Worm (Caenorhabditis elegans): Measurements from ENCODE around the gene sdz-36.

The sdz-36 gene

DNA sequence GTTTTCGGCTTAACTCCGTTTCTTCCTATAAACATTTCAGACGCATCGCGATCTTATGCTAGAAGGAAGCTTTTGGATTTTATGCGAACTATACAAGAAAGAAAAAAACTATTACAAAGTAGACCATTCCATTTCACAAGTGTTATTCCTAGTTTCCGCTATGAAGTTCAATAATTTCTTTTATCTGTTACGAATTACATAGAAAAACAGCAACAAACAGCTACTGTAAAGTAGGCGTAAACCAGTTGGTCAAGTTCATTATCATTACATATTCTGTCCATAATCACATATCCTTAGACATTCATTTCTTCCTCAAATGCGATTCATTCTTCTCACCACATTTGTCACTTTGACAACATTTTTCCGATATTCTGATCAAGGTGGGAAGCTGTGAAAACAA, 47.5 kb downstream of the sdz-36 start, which contains the start of gene C28D4.10:
TSS of gene C28D4.10 (plus strand) at position 301 of the 400 bp plus-strand sequence.
- TF ChIP-seq attf-4 (tag; optimal IDR thresholded peaks at IDR 0.05) (no peak), zip-11 (GFP tag; IDR thresholded peaks at IDR 0.05) (no peak), lin-39 (tag; optimal IDR thresholded peaks at IDR 0.05) (no peak), fkh-10 (GFP tag; optimal IDR thresholded peaks at IDR 0.05) (no peak), daf-12 (tag; optimal IDR thresholded peaks at IDR 0.05) (no peak), saeg-2 (GFP tag; IDR thresholded peaks at IDR 0.05) (no peak), Y48G9A.11 (GFP tag; IDR thresholded peaks at IDR 0.05) (no peak), R02D3.7 (tag; optimal IDR thresholded peaks at IDR 0.05) (no peak), mes-2 (tag; optimal IDR thresholded peaks at IDR 0.05; ENCODE audit: poor library complexity, severe bottlenecking) (no peak), lir-3 (tag; optimal IDR thresholded peaks at IDR 0.05) (no peak), Y75B8A.6 (GFP tag; IDR thresholded peaks at IDR 0.05) (no peak), zfp-3 (GFP tag; conservative IDR thresholded peaks at IDR 0.05) (no peak)

DNA sequence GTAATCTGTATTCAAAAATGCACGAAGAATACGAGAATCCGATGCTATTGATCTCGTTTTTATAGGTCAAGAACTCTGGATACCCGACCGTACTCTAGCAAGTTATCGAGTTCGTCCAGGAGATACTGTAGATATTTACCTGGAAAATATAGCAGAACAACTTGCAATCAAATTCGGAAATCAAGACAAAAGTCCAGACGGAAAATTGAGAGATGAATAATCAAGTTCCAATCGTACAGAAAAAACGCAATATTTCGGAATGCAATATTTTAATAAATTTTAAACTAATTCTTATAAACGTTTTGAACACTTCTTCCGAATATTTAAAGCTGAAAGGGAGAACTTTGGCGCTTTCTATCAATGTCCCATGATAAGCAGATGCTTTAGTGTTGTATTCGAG, 48.3 kb downstream of the sdz-36 start:
- TF ChIP-seq hlh-11 (tag; optimal IDR thresholded peaks at IDR 0.05) = no peak
- no peak for TF ChIP-seq duxl-1 (tag; optimal IDR thresholded peaks at IDR 0.05; ENCODE audit: poor library complexity)
- TF ChIP-seq skn-1 (tag; optimal IDR thresholded peaks at IDR 0.05) = no peak
- no peak for TF ChIP-seq nhr-11 (tag; optimal IDR thresholded peaks at IDR 0.05)
- no peak for TF ChIP-seq D1046.2 (GFP tag; IDR thresholded peaks at IDR 0.05)
- TF ChIP-seq saeg-2 (GFP tag; IDR thresholded peaks at IDR 0.05) = no peak
- TF ChIP-seq lin-38 (GFP tag; IDR thresholded peaks at IDR 0.05) = peak; percentile 61
- peak; percentile 65; the same call in 1 of the 2 replicates for TF ChIP-seq snpc-1.2 (GFP tag; IDR thresholded peaks at IDR 0.05)
- peak; percentile 64 for TF ChIP-seq unc-130 (GFP tag; optimal IDR thresholded peaks at IDR 0.05)
- no peak for TF ChIP-seq nhr-28 (tag; optimal IDR thresholded peaks at IDR 0.05)
- peak; percentile 28 for TF ChIP-seq F49E8.2 (tag; optimal IDR thresholded peaks at IDR 0.05; ENCODE audit: borderline replicate concordance)

All from whole organism, L4 larva.